Worm (Caenorhabditis elegans): ENCODE data around the gene cyp-14A1.

- no peak for TF ChIP-seq him-1 (tag; optimal IDR thresholded peaks at IDR 0.05)
- TF ChIP-seq dao-5 (tag; optimal IDR thresholded peaks at IDR 0.05), result no peak
Observed at ce11 chrX:13305779-13306178, 38.6 kb upstream of the cyp-14A1 start, which contains the start of gene srd-43.

Data from whole organism, L4/young adult.